Worm (Caenorhabditis elegans) whole organism, L2 larva: ENCODE measurements around the gene gcy-32.

Source experiments
- ZK546.5 ChIP-seq: sonication (generic microtip); optimal IDR thresholded peaks from 2 replicates; lab custom pipeline; 2017; ENCODE audit warnings: missing biosample characterization, missing genetic modification characterization
- ama-1 ChIP-seq: fragments of 150-350 bp; optimal IDR thresholded peaks from 2 replicates; lab custom pipeline; 2018; ENCODE audit warnings: inconsistent platforms
- egl-27 ChIP-seq: sonication (generic microtip); optimal IDR thresholded peaks from 3 replicates; lab custom pipeline; 2017; ENCODE audit warnings: missing biosample characterization, missing genetic modification reagents, missing genetic modification characterization
- fos-1 ChIP-seq: fragments of 150-350 bp; optimal IDR thresholded peaks from 2 replicates; lab custom pipeline; 2014; ENCODE audit warnings: missing biosample characterization, missing genetic modification characterization
- gmeb-1 ChIP-seq: fragments of 150-350 bp; optimal IDR thresholded peaks from 2 replicates; lab custom pipeline; 2014; ENCODE audit warnings: missing biosample characterization, missing genetic modification characterization
- lin-11 ChIP-seq: fragments of 150-350 bp; sonication (generic microtip); optimal IDR thresholded peaks from 2 replicates; lab custom pipeline; 2014; ENCODE audit warnings: missing biosample characterization, missing genetic modification characterization, inconsistent platforms, mixed read lengths
- lin-39 ChIP-seq: fragments of 150-350 bp; optimal IDR thresholded peaks from 2 replicates; lab custom pipeline; 2014; ENCODE audit warnings: missing biosample characterization, missing genetic modification reagents, missing genetic modification characterization
- nhr-25 ChIP-seq: fragments of 150-350 bp; sonication (generic microtip); optimal IDR thresholded peaks from 3 replicates; lab custom pipeline; 2014; ENCODE audit warnings: missing biosample characterization, missing genetic modification characterization
- nhr-6 ChIP-seq: fragments of 150-350 bp; optimal IDR thresholded peaks from 2 replicates; lab custom pipeline; 2014; ENCODE audit warnings: missing biosample characterization, missing genetic modification characterization
- skn-1 ChIP-seq: sonication (generic microtip); optimal IDR thresholded peaks from 2 replicates; lab custom pipeline; 2017; ENCODE audit warnings: missing biosample characterization, missing genetic modification characterization
- snpc-4 ChIP-seq: fragments of 150-350 bp; optimal IDR thresholded peaks from 2 replicates; lab custom pipeline; 2014; ENCODE audit warnings: missing biosample characterization, missing genetic modification characterization
- unc-39 ChIP-seq: fragments of 150-350 bp; optimal IDR thresholded peaks from 2 replicates; lab custom pipeline; 2014; ENCODE audit warnings: missing biosample characterization, missing genetic modification characterization
- ztf-11 ChIP-seq: sonication (generic microtip); optimal IDR thresholded peaks from 2 replicates; lab custom pipeline; 2017; ENCODE audit warnings: missing biosample characterization, missing genetic modification characterization
- ztf-4 ChIP-seq: fragments of 150-350 bp; optimal IDR thresholded peaks from 2 replicates; lab custom pipeline; 2014; ENCODE audit warnings: missing biosample characterization, missing genetic modification characterization

ce11 chrV:13916196-13916595 lies 906 bp upstream of the gcy-32 start, which contains the start of gene str-252:
- TF ChIP-seq ztf-4 (tag; lab: Kevin White, UChicago) (no peak), skn-1 (tag; lab: Kevin White, UChicago) (no peak), fos-1 (tag; lab: Kevin White, UChicago) (no peak), lin-11 (tag; lab: Kevin White, UChicago) (no peak), ZK546.5 (no peak), ztf-11 (tag; lab: Kevin White, UChicago) (no peak), lin-39 (tag; lab: Kevin White, UChicago) (no peak), nhr-25 (tag; lab: Kevin White, UChicago) (no peak), nhr-6 (tag; lab: Kevin White, UChicago) (no peak), gmeb-1 (tag; lab: Kevin White, UChicago) (no peak), egl-27 (tag; lab: Kevin White, UChicago) (no peak), ama-1 (lab: Kevin White, UChicago) (no peak), snpc-4 (no peak), unc-39 (tag; lab: Kevin White, UChicago) (no peak)
